Fruit fly (Drosophila melanogaster) whole organism, embryonic: ENCODE measurements around the gene sky.

ENCODE experiments used
- Awh ChIP-seq: fragments of 200-800 bp; sonication (Bioruptor generic); IDR thresholded peaks from 2 replicates; pipeline ENCODE4, ENCODE4 v1.3.6; 2022; ENCODE audit warnings: missing biosample characterization, missing genetic modification characterization
- CG11247 ChIP-seq: fragments of 200-800 bp; sonication (Bioruptor generic); IDR thresholded peaks from 2 replicates; pipeline ENCODE4 v1.3.6; 2022; ENCODE audit warnings: missing biosample characterization, missing genetic modification characterization
- CG11504 ChIP-seq: fragments of 200-800 bp; sonication (Bioruptor generic); optimal IDR thresholded peaks from 3 replicates; lab custom pipeline; 2019; ENCODE audit warnings: missing biosample characterization, mild to moderate bottlenecking, missing genetic modification characterization, moderate library complexity
- CG12155 ChIP-seq: fragments of 200-800 bp; sonication (Bioruptor generic); optimal IDR thresholded peaks from 3 replicates; lab custom pipeline; 2016; ENCODE audit warnings: missing biosample characterization, missing genetic modification characterization
- CG1529 ChIP-seq: fragments of 200-800 bp; sonication (Bioruptor generic); optimal IDR thresholded peaks from 3 replicates; lab custom pipeline; 2018; ENCODE audit warnings: missing biosample characterization, missing genetic modification characterization
- CG15696 ChIP-seq: fragments of 200-800 bp; sonication (Bioruptor generic); optimal IDR thresholded peaks from 2 replicates; lab custom pipeline; 2019; ENCODE audit warnings: missing biosample characterization, mild to moderate bottlenecking, missing genetic modification characterization, moderate library complexity
- CG1603 ChIP-seq: fragments of 200-800 bp; sonication (Bioruptor generic); optimal IDR thresholded peaks from 2 replicates; lab custom pipeline; 2019; ENCODE audit warnings: missing biosample characterization, mild to moderate bottlenecking, missing genetic modification characterization, moderate library complexity
- CG17612 ChIP-seq: fragments of 200-800 bp; sonication (Bioruptor generic); IDR thresholded peaks from 2 replicates; pipeline ENCODE4 v1.3.6; 2022; ENCODE audit warnings: missing biosample characterization, missing genetic modification characterization
- CG18599 ChIP-seq: fragments of 200-800 bp; sonication (Bioruptor generic); optimal IDR thresholded peaks from 3 replicates; lab custom pipeline; 2017; ENCODE audit warnings: missing biosample characterization, missing genetic modification characterization, mild to moderate bottlenecking, moderate library complexity, missing genetic modification reagents
- CG2875 ChIP-seq: fragments of 200-800 bp; sonication (Bioruptor generic); optimal IDR thresholded peaks from 2 replicates; lab custom pipeline; 2017; ENCODE audit warnings: missing biosample characterization, mild to moderate bottlenecking, missing genetic modification characterization, missing genetic modification reagents
- CG34376 ChIP-seq: fragments of 200-800 bp; sonication (Bioruptor generic); optimal IDR thresholded peaks from 2 replicates; lab custom pipeline; 2018; ENCODE audit warnings: missing biosample characterization, mild to moderate bottlenecking, missing genetic modification characterization
- CG34422 ChIP-seq: fragments of 200-800 bp; sonication (Bioruptor generic); IDR thresholded peaks from 3 replicates; pipeline ENCODE4 v1.3.6; 2022; ENCODE audit warnings: missing biosample characterization, missing genetic modification characterization
- CG4424 ChIP-seq: fragments of 200-800 bp; sonication (Bioruptor generic); optimal IDR thresholded peaks from 3 replicates; lab custom pipeline; 2016; ENCODE audit warnings: missing biosample characterization, missing genetic modification characterization
- CG4820 ChIP-seq: fragments of 200-800 bp; sonication (Bioruptor generic); optimal IDR thresholded peaks from 3 replicates; lab custom pipeline; 2016; ENCODE audit warnings: missing biosample characterization, missing genetic modification characterization
- CG7987 ChIP-seq: fragments of 200-800 bp; sonication (Bioruptor generic); optimal IDR thresholded peaks from 2 replicates; lab custom pipeline; 2018; ENCODE audit warnings: missing biosample characterization, mild to moderate bottlenecking, missing genetic modification characterization, moderate library complexity
- CHES-1-like ChIP-seq: fragments of 200-800 bp; sonication (Bioruptor generic); optimal IDR thresholded peaks from 2 replicates; lab custom pipeline; 2016; ENCODE audit warnings: missing biosample characterization, missing genetic modification characterization
- Camta ChIP-seq: fragments of 200-800 bp; sonication (Bioruptor generic); optimal IDR thresholded peaks from 2 replicates; lab custom pipeline; 2016; ENCODE audit warnings: missing biosample characterization, missing genetic modification characterization
- Dbx ChIP-seq: fragments of 200-800 bp; sonication (Bioruptor generic); IDR thresholded peaks from 3 replicates; pipeline ENCODE4 v1.3.6; 2022; ENCODE audit warnings: missing biosample characterization, missing genetic modification characterization
- ERR ChIP-seq: fragments of 200-800 bp; sonication (Bioruptor generic); optimal IDR thresholded peaks from 2 replicates; lab custom pipeline; 2016; ENCODE audit warnings: missing biosample characterization, missing genetic modification characterization
- Elba2 ChIP-seq: fragments of 200-800 bp; sonication (Bioruptor generic); optimal IDR thresholded peaks from 3 replicates; lab custom pipeline; 2016; ENCODE audit warnings: missing biosample characterization, missing genetic modification characterization
- Ets97D ChIP-seq: fragments of 200-800 bp; sonication (Bioruptor generic); optimal IDR thresholded peaks from 3 replicates; lab custom pipeline; 2016; ENCODE audit warnings: missing biosample characterization, missing genetic modification characterization
- HLH54F ChIP-seq: fragments of 200-800 bp; sonication (Bioruptor generic); optimal IDR thresholded peaks from 3 replicates; lab custom pipeline; 2016; ENCODE audit warnings: missing biosample characterization, missing genetic modification characterization
- HLHmδ ChIP-seq: fragments of 200-800 bp; sonication (Bioruptor generic); optimal IDR thresholded peaks from 2 replicates; lab custom pipeline; 2018; ENCODE audit warnings: missing biosample characterization, mild to moderate bottlenecking, missing genetic modification characterization, moderate library complexity
- Hsf ChIP-seq: fragments of 200-800 bp; sonication (Bioruptor generic); optimal IDR thresholded peaks from 3 replicates; lab custom pipeline; 2016; ENCODE audit warnings: missing biosample characterization, missing genetic modification characterization
- Jarid2 ChIP-seq: fragments of 200-800 bp; sonication (Bioruptor generic); optimal IDR thresholded peaks from 3 replicates; lab custom pipeline; 2017; ENCODE audit warnings: mild to moderate bottlenecking, missing biosample characterization, missing genetic modification reagents, missing genetic modification characterization
- Kr ChIP-seq: fragments of 200-800 bp; sonication (Bioruptor generic); optimal IDR thresholded peaks from 2 replicates; lab custom pipeline; 2017; ENCODE audit warnings: missing biosample characterization, mild to moderate bottlenecking, missing genetic modification characterization
- MBD-R2 ChIP-seq: fragments of 200-800 bp; sonication (Bioruptor generic); IDR thresholded peaks from 2 replicates; pipeline ENCODE4 v1.3.6; 2022; ENCODE audit warnings: missing biosample characterization, missing genetic modification characterization
- Mes4 ChIP-seq: fragments of 200-800 bp; sonication (Bioruptor generic); optimal IDR thresholded peaks from 2 replicates; lab custom pipeline; 2016; ENCODE audit warnings: missing biosample characterization, missing genetic modification characterization
- Poxn ChIP-seq: fragments of 200-800 bp; sonication (Bioruptor generic); IDR thresholded peaks from 2 replicates; pipeline ENCODE4 v1.3.6; 2022; ENCODE audit warnings: missing biosample characterization, missing genetic modification characterization
- Ravus ChIP-seq: fragments of 200-800 bp; sonication (Bioruptor generic); IDR thresholded peaks from 2 replicates; pipeline ENCODE4 v1.3.6; 2022; ENCODE audit warnings: missing biosample characterization, missing genetic modification characterization
- Sin3A ChIP-seq: fragments of >200 bp; optimal IDR thresholded peaks from 2 replicates; lab custom pipeline; 2018
- Vsx1 ChIP-seq: fragments of 200-800 bp; sonication (Bioruptor generic); optimal IDR thresholded peaks from 2 replicates; lab custom pipeline; 2017; ENCODE audit warnings: missing biosample characterization, mild to moderate bottlenecking, missing genetic modification characterization, missing genetic modification reagents
- br ChIP-seq: fragments of >200 bp; optimal IDR thresholded peaks from 2 replicates; lab custom pipeline; 2017
- bsh ChIP-seq, 2 experiments: fragments of 200-800 bp; sonication (Bioruptor generic); optimal IDR thresholded peaks; 2 replicates each; lab custom pipeline; 2017 to 2018; ENCODE audit warnings: mild to moderate bottlenecking in 2 of 2, missing biosample characterization in 2 of 2, missing genetic modification characterization in 2 of 2, moderate library complexity in 1 of 2
- cas ChIP-seq: fragments of 200-800 bp; sonication (Bioruptor generic); IDR thresholded peaks from 2 replicates; pipeline ENCODE4 v1.3.6; 2022; ENCODE audit warnings: missing biosample characterization, missing genetic modification characterization
- cg ChIP-seq: fragments of 200-800 bp; sonication (Bioruptor generic); optimal IDR thresholded peaks from 3 replicates; lab custom pipeline; 2019; ENCODE audit warnings: missing biosample characterization, mild to moderate bottlenecking, missing genetic modification characterization, moderate library complexity
- da ChIP-seq: fragments of 200-800 bp; sonication (Bioruptor generic); optimal IDR thresholded peaks from 2 replicates; lab custom pipeline; 2016; ENCODE audit warnings: missing biosample characterization, missing genetic modification characterization
- dpn ChIP-seq, 2 experiments: fragments of 200-800 bp; sonication (Bioruptor generic); optimal IDR thresholded peaks; 3 replicates each; lab custom pipeline; 2016; ENCODE audit warnings: missing biosample characterization in 2 of 2, missing genetic modification characterization in 2 of 2
- fd3F ChIP-seq: fragments of 200-800 bp; sonication (Bioruptor generic); optimal IDR thresholded peaks from 2 replicates; lab custom pipeline; 2018; ENCODE audit warnings: missing biosample characterization, mild to moderate bottlenecking, missing genetic modification characterization, moderate library complexity
- gcm ChIP-seq: fragments of 200-800 bp; sonication (Bioruptor generic); optimal IDR thresholded peaks from 2 replicates; lab custom pipeline; 2019; ENCODE audit warnings: missing biosample characterization, mild to moderate bottlenecking, missing genetic modification characterization, moderate library complexity
- gem ChIP-seq: fragments of 200-800 bp; sonication (Bioruptor generic); optimal IDR thresholded peaks from 2 replicates; lab custom pipeline; 2019; ENCODE audit warnings: missing biosample characterization, mild to moderate bottlenecking, missing genetic modification characterization, moderate library complexity
- lmd ChIP-seq: fragments of 200-800 bp; sonication (Bioruptor generic); IDR thresholded peaks from 2 replicates; pipeline ENCODE4 v1.3.6; 2022; ENCODE audit warnings: missing biosample characterization, missing genetic modification characterization
- mirr ChIP-seq: fragments of 200-800 bp; sonication (Bioruptor generic); optimal IDR thresholded peaks from 3 replicates; lab custom pipeline; 2018; ENCODE audit warnings: missing biosample characterization, mild to moderate bottlenecking, missing genetic modification characterization
- onecut ChIP-seq: fragments of 200-800 bp; sonication (Bioruptor generic); IDR thresholded peaks from 2 replicates; pipeline ENCODE4 v1.3.6; 2022; ENCODE audit warnings: missing biosample characterization, missing genetic modification characterization
- pfk ChIP-seq: fragments of 200-800 bp; sonication (Bioruptor generic); optimal IDR thresholded peaks from 2 replicates; lab custom pipeline; 2018; ENCODE audit warnings: missing biosample characterization, mild to moderate bottlenecking, missing genetic modification characterization, moderate library complexity
- pum ChIP-seq: fragments of 200-800 bp; sonication (Bioruptor generic); optimal IDR thresholded peaks from 2 replicates; lab custom pipeline; 2016; ENCODE audit warnings: missing biosample characterization, missing genetic modification characterization
- rib ChIP-seq: fragments of 200-800 bp; sonication (Bioruptor generic); IDR thresholded peaks from 2 replicates; pipeline ENCODE4 v1.3.6; 2022; ENCODE audit warnings: missing biosample characterization, missing genetic modification characterization
- slou ChIP-seq: fragments of 200-800 bp; sonication (Bioruptor generic); optimal IDR thresholded peaks from 3 replicates; lab custom pipeline; 2016; ENCODE audit warnings: missing biosample characterization, missing genetic modification characterization
- sob ChIP-seq: fragments of 200-800 bp; sonication (Bioruptor generic); IDR thresholded peaks from 2 replicates; pipeline ENCODE4 v1.3.6; 2022; ENCODE audit warnings: missing biosample characterization, missing genetic modification characterization
- twi ChIP-seq: fragments of 200-800 bp; optimal IDR thresholded peaks from 2 replicates; lab custom pipeline; 2019; ENCODE audit warnings: missing biosample characterization, mild to moderate bottlenecking, missing genetic modification characterization, moderate library complexity
- usp ChIP-seq: fragments of >200 bp; optimal IDR thresholded peaks from 2 replicates; lab custom pipeline; 2017; ENCODE audit warnings: missing biosample characterization, missing genetic modification characterization
- vnd ChIP-seq: fragments of 200-800 bp; sonication (Bioruptor generic); IDR thresholded peaks from 3 replicates; pipeline ENCODE4 v1.3.6; 2022; ENCODE audit warnings: missing biosample characterization, missing genetic modification characterization; ENCODE audit not compliant: partially characterized antibody

sky gene

dm6 chr2L:20944886-20945558 lies 26.3 kb upstream of the sky start (continued):
- peak in 1 of 2 experiments; percentile 78 for TF ChIP-seq bsh (GFP tag; optimal IDR thresholded peaks at IDR 0.05; lab: Kevin White, UChicago)
- no peak for TF ChIP-seq CG34422 (GFP tag; lab: Robert Waterston, UW)
- TF ChIP-seq dpn (GFP tag; optimal IDR thresholded peaks at IDR 0.05; lab: Kevin White, UChicago), result peak; percentile 8 to 49
- TF ChIP-seq CG18599 (GFP tag; lab: Kevin White, UChicago), result peak; percentile 48
- no peak for TF ChIP-seq cg (GFP tag; lab: Kevin White, UChicago)
- TF ChIP-seq CG11504 (tag; lab: Kevin White, UChicago), result peak; percentile 18
- TF ChIP-seq CG1529 (GFP tag; lab: Kevin White, UChicago), result peak; percentile 16
- TF ChIP-seq cas (GFP tag; lab: Robert Waterston, UW), result no peak
- no peak for TF ChIP-seq HLHmδ (GFP tag; lab: Kevin White, UChicago)
- TF ChIP-seq Awh (GFP tag; lab: Robert Waterston, UW), result no peak
- TF ChIP-seq Mes4 (GFP tag; lab: Kevin White, UChicago), result no peak
- TF ChIP-seq usp, result no peak
- no peak for TF ChIP-seq CG12155 (GFP tag; lab: Kevin White, UChicago)
- no peak for TF ChIP-seq br (lab: Kevin White, UChicago)
- TF ChIP-seq CG4424 (GFP tag; lab: Kevin White, UChicago), result peak; percentile 57
- TF ChIP-seq Kr (GFP tag; lab: Kevin White, UChicago), result no peak
- no peak for TF ChIP-seq mirr (GFP tag; lab: Kevin White, UChicago)
- no peak for TF ChIP-seq ERR (GFP tag; lab: Kevin White, UChicago)
- peak; percentile 56 for TF ChIP-seq lmd (GFP tag; lab: Robert Waterston, UW)
- no peak for TF ChIP-seq twi (tag; lab: Kevin White, UChicago)
- TF ChIP-seq gem (tag; lab: Kevin White, UChicago), result peak; percentile 70
- TF ChIP-seq fd3F (GFP tag; lab: Kevin White, UChicago), result no peak
- peak; percentile 21 for TF ChIP-seq pum (GFP tag; lab: Kevin White, UChicago)
- no peak for TF ChIP-seq CG17612 (GFP tag; lab: Robert Waterston, UW)
- TF ChIP-seq Ets97D (GFP tag; lab: Kevin White, UChicago), result peak; percentile 14
- TF ChIP-seq CHES-1-like (GFP tag; lab: Kevin White, UChicago), result no peak
- TF ChIP-seq Elba2 (GFP tag; lab: Kevin White, UChicago), result no peak
- no peak for TF ChIP-seq Sin3A (lab: Kevin White, UChicago)
- no peak for TF ChIP-seq CG7987 (GFP tag; lab: Kevin White, UChicago)
- TF ChIP-seq Camta (GFP tag; lab: Kevin White, UChicago), result peak; percentile 32
- TF ChIP-seq Ravus, result no peak
- no peak for TF ChIP-seq vnd
- TF ChIP-seq HLH54F, result no peak
- 0 out of 2 replicates have a peak, but pooled peaks have one; percentile 19 for TF ChIP-seq sob (GFP tag; lab: Robert Waterston, UW)
- peak; percentile 49 for TF ChIP-seq CG4820 (GFP tag; lab: Kevin White, UChicago)
- no peak for TF ChIP-seq da (GFP tag; lab: Kevin White, UChicago)
- no peak for TF ChIP-seq Dbx (GFP tag; lab: Robert Waterston, UW)
- no peak for TF ChIP-seq CG34376 (GFP tag; lab: Kevin White, UChicago)
- peak; percentile 81 for TF ChIP-seq CG1603 (tag; lab: Kevin White, UChicago)
- no peak for TF ChIP-seq MBD-R2 (GFP tag; lab: Robert Waterston, UW)
- peak; percentile 8 for TF ChIP-seq Jarid2 (GFP tag; lab: Kevin White, UChicago)
- TF ChIP-seq CG15696 (tag; lab: Kevin White, UChicago), result no peak
- no peak for TF ChIP-seq Poxn (GFP tag; lab: Robert Waterston, UW)
- TF ChIP-seq rib, result no peak
- TF ChIP-seq pfk (GFP tag; lab: Kevin White, UChicago), result no peak
- TF ChIP-seq CG11247, result no peak
- TF ChIP-seq onecut (GFP tag; lab: Robert Waterston, UW), result no peak
- TF ChIP-seq Hsf (GFP tag; lab: Kevin White, UChicago), result peak; percentile 44
- no peak for TF ChIP-seq Vsx1
- TF ChIP-seq gcm, result peak; percentile 42
- peak; percentile 50 for TF ChIP-seq CG2875 (GFP tag; lab: Kevin White, UChicago)
- no peak for TF ChIP-seq slou (GFP tag; lab: Kevin White, UChicago)
